Worm (Caenorhabditis elegans) whole organism, mixed stage, embryonic: ENCODE results near the gene F41F3.3.

Experiments
- drap-1 ChIP-seq: fragments of 200-800 bp; sonication (Bioruptor generic); optimal IDR thresholded peaks from 3 replicates; lab custom pipeline; 2018; ENCODE audit warnings: mild to moderate bottlenecking, missing genetic modification characterization, missing compliant biosample characterization
- lin-13 ChIP-seq: fragments of 150-350 bp; optimal IDR thresholded peaks from 2 replicates; lab custom pipeline; 2014; ENCODE audit warnings: missing biosample characterization, missing genetic modification characterization
- lsy-2 ChIP-seq: fragments of 150-350 bp; optimal IDR thresholded peaks from 2 replicates; lab custom pipeline; 2014; ENCODE audit warnings: missing biosample characterization, missing genetic modification characterization

ce11 chrV:4686680-4687470, 38.8 kb upstream of the F41F3.3 start, which contains the start of gene taf-10:
- no peak for TF ChIP-seq lin-13 (tag; lab: Kevin White, UChicago)
- no peak for TF ChIP-seq drap-1 (GFP tag; lab: Kevin White, UChicago)
- no peak for TF ChIP-seq lsy-2 (tag; lab: Kevin White, UChicago)
